Worm (Caenorhabditis elegans): ENCODE measurements around the gene pax-1.

- no peak for TF ChIP-seq pha-4 (tag; optimal IDR thresholded peaks at IDR 0.05)
- no peak for TF ChIP-seq sem-2 (GFP tag; optimal IDR thresholded peaks at IDR 0.05)
- TF ChIP-seq mab-5 (tag; optimal IDR thresholded peaks at IDR 0.05) = no peak
These were observed 18.1 kb downstream of the pax-1 start, which contains the start of gene C16D9.4 for ce11 chrV:8242798-8243197.
